Worm (Caenorhabditis elegans) whole organism, young adult: ENCODE measurements around the gene sph-1.

ENCODE experiments used
- B0019.2 ChIP-seq: fragments of 200-800 bp; sonication (Bioruptor generic); conservative IDR thresholded peaks from 2 replicates; pipeline ENCODE4 v1.3.6; 2022; ENCODE audit warnings: missing genetic modification reagents, missing genetic modification characterization, missing compliant biosample characterization
- C06A6.2 ChIP-seq: fragments of 200-800 bp; sonication (Bioruptor generic); conservative IDR thresholded peaks from 2 replicates; pipeline ENCODE4 v1.3.6; 2022; ENCODE audit warnings: missing genetic modification characterization, missing compliant biosample characterization
- F57A8.1 ChIP-seq: fragments of 200-800 bp; sonication (Bioruptor generic); optimal IDR thresholded peaks from 2 replicates; lab custom pipeline; 2018; ENCODE audit warnings: mild to moderate bottlenecking, missing genetic modification characterization, moderate library complexity, missing compliant biosample characterization
- Y67H2A.10 ChIP-seq: fragments of 200-800 bp; sonication (Bioruptor generic); conservative IDR thresholded peaks from 2 replicates; pipeline ENCODE4 v1.3.6; 2022; ENCODE audit warnings: missing genetic modification reagents, missing genetic modification characterization, missing compliant biosample characterization
- aptf-2 ChIP-seq: fragments of 200-800 bp; sonication (Bioruptor generic); conservative IDR thresholded peaks from 2 replicates; pipeline ENCODE4 v1.3.6; 2022; ENCODE audit warnings: missing genetic modification reagents, missing genetic modification characterization, missing compliant biosample characterization
- ceh-100 ChIP-seq: fragments of 200-800 bp; sonication (Bioruptor generic); IDR thresholded peaks from 2 replicates; pipeline ENCODE4 v1.3.6; 2022; ENCODE audit warnings: missing genetic modification reagents, missing genetic modification characterization, missing compliant biosample characterization
- ceh-40 ChIP-seq: fragments of 200-800 bp; sonication (Bioruptor generic); IDR thresholded peaks from 2 replicates; pipeline ENCODE4 v1.3.6; 2022; ENCODE audit warnings: missing genetic modification characterization, missing compliant biosample characterization
- ceh-91 ChIP-seq: fragments of 200-800 bp; sonication (Bioruptor generic); IDR thresholded peaks from 2 replicates; pipeline ENCODE4 v1.3.6; 2022; ENCODE audit warnings: missing genetic modification reagents, missing genetic modification characterization, missing compliant biosample characterization
- efl-1 ChIP-seq: fragments of 150-350 bp; optimal IDR thresholded peaks from 2 replicates; lab custom pipeline; 2014; ENCODE audit warnings: missing biosample characterization, missing genetic modification reagents, missing genetic modification characterization
- egrh-3 ChIP-seq: fragments of 200-800 bp; sonication (Bioruptor generic); IDR thresholded peaks from 2 replicates; pipeline ENCODE4 v1.3.6; 2022; ENCODE audit warnings: missing genetic modification reagents, missing genetic modification characterization, missing compliant biosample characterization
- ekl-4 ChIP-seq: fragments of 200-800 bp; sonication (Bioruptor generic); IDR thresholded peaks from 2 replicates; pipeline ENCODE4 v1.3.6; 2022; ENCODE audit warnings: missing genetic modification reagents, missing genetic modification characterization, missing compliant biosample characterization
- fkh-3 ChIP-seq: sonication (generic microtip); optimal IDR thresholded peaks from 2 replicates; lab custom pipeline; 2016; ENCODE audit warnings: mild to moderate bottlenecking, missing genetic modification characterization, missing compliant biosample characterization
- gei-17 ChIP-seq: fragments of 200-800 bp; sonication (Bioruptor generic); optimal IDR thresholded peaks from 2 replicates; lab custom pipeline; 2018; ENCODE audit warnings: mild to moderate bottlenecking, missing genetic modification characterization, missing compliant biosample characterization
- hlh-12 ChIP-seq: sonication (generic microtip); optimal IDR thresholded peaks from 2 replicates; lab custom pipeline; 2016; ENCODE audit warnings: missing genetic modification characterization, missing compliant biosample characterization
- hlh-26 ChIP-seq: fragments of 200-800 bp; sonication (Bioruptor generic); conservative IDR thresholded peaks from 2 replicates; pipeline ENCODE4 v1.3.6; 2022; ENCODE audit warnings: missing genetic modification reagents, missing genetic modification characterization, missing compliant biosample characterization
- hmg-1.2 ChIP-seq: fragments of 200-800 bp; sonication (Bioruptor generic); IDR thresholded peaks from 2 replicates; pipeline ENCODE4 v1.3.6; 2022; ENCODE audit warnings: missing genetic modification reagents, missing genetic modification characterization, missing compliant biosample characterization
- let-526 ChIP-seq: fragments of 200-800 bp; sonication (Bioruptor generic); IDR thresholded peaks from 2 replicates; pipeline ENCODE4 v1.3.6; 2022; ENCODE audit warnings: missing genetic modification reagents, missing genetic modification characterization, missing compliant biosample characterization
- lin-26 ChIP-seq: fragments of 200-800 bp; sonication (Bioruptor generic); IDR thresholded peaks from 2 replicates; pipeline ENCODE4 v1.3.6; 2022; ENCODE audit warnings: missing genetic modification reagents, missing genetic modification characterization, missing compliant biosample characterization
- lir-1 ChIP-seq: fragments of 200-800 bp; sonication (Bioruptor generic); conservative IDR thresholded peaks from 2 replicates; pipeline ENCODE4 v1.3.6; 2022; ENCODE audit warnings: missing genetic modification reagents, missing genetic modification characterization, missing compliant biosample characterization
- nfya-2 ChIP-seq: fragments of 200-800 bp; sonication (Bioruptor generic); IDR thresholded peaks from 2 replicates; pipeline ENCODE4 v1.3.6; 2022; ENCODE audit warnings: missing genetic modification reagents, missing genetic modification characterization, missing compliant biosample characterization
- nhr-80 ChIP-seq: sonication (generic microtip); optimal IDR thresholded peaks from 2 replicates; lab custom pipeline; 2016; ENCODE audit warnings: missing genetic modification characterization, missing compliant biosample characterization
- sdz-38 ChIP-seq: sonication (generic microtip); optimal IDR thresholded peaks from 2 replicates; lab custom pipeline; 2016; ENCODE audit warnings: missing genotype, missing genetic modification characterization, missing compliant biosample characterization
- snpc-1.3 ChIP-seq: sonication (generic microtip); optimal IDR thresholded peaks from 2 replicates; lab custom pipeline; 2017; ENCODE audit warnings: missing genetic modification characterization, mild to moderate bottlenecking, missing compliant biosample characterization, antibody characterized with exemption, moderate library complexity, missing genotype, missing genetic modification reagents; ENCODE audit not compliant: insufficient read depth
- somi-1 ChIP-seq: fragments of 200-800 bp; sonication (Bioruptor generic); optimal IDR thresholded peaks from 2 replicates; lab custom pipeline; 2018; ENCODE audit warnings: mild to moderate bottlenecking, missing genetic modification characterization, missing compliant biosample characterization
- sptf-2 ChIP-seq: fragments of 200-800 bp; sonication (Bioruptor generic); optimal IDR thresholded peaks from 2 replicates; lab custom pipeline; 2018; ENCODE audit warnings: mild to moderate bottlenecking, missing genetic modification characterization, missing compliant biosample characterization
- unc-62 ChIP-seq: fragments of 150-350 bp; optimal IDR thresholded peaks from 2 replicates; lab custom pipeline; 2014; ENCODE audit warnings: missing biosample characterization, missing genetic modification reagents, missing genetic modification characterization
- ztf-22 ChIP-seq: fragments of 200-800 bp; sonication (Bioruptor generic); optimal IDR thresholded peaks from 2 replicates; lab custom pipeline; 2018; ENCODE audit warnings: mild to moderate bottlenecking, missing genetic modification characterization, moderate library complexity, missing compliant biosample characterization
- ztf-28 ChIP-seq: fragments of 200-800 bp; sonication (Bioruptor generic); IDR thresholded peaks from 2 replicates; pipeline ENCODE4 v1.3.6; 2022; ENCODE audit warnings: missing genetic modification reagents, missing genetic modification characterization, missing compliant biosample characterization
- ztf-6 ChIP-seq: fragments of 200-800 bp; sonication (Bioruptor generic); IDR thresholded peaks from 2 replicates; pipeline ENCODE4 v1.3.6; 2022; ENCODE audit warnings: missing genetic modification reagents, missing genetic modification characterization, missing compliant biosample characterization

Gene sph-1

DNA sequence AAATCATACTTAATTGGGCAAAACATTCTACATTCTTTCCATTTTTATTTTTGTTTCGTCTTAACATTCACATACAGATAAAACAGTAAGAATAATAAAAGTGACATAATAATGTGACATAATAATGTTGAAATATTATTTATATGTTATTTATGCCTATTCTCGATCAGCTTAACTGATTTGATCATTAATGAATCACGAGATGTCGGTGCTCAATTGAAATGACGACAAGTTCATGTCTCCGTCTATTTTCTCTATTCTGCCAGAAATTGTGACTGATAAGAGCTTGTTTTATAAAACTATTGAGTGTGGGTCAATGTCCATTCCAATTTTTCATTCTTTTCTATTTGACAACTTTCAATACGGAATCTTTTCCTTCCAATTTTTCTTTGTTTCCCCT is 18.4 kb upstream of the sph-1 start (continued):
- TF ChIP-seq unc-62 (peak; percentile 84), Y67H2A.10 (GFP tag; lab: Robert Waterston, UW) (no peak), sdz-38 (no peak), egrh-3 (GFP tag; lab: Robert Waterston, UW) (no peak), ztf-22 (peak; percentile 32), efl-1 (GFP tag; lab: Kevin White, UChicago) (no peak), ztf-6 (GFP tag; lab: Robert Waterston, UW) (no peak), ztf-28 (GFP tag; lab: Robert Waterston, UW) (no peak), C06A6.2 (GFP tag; lab: Robert Waterston, UW) (no peak)

DNA sequence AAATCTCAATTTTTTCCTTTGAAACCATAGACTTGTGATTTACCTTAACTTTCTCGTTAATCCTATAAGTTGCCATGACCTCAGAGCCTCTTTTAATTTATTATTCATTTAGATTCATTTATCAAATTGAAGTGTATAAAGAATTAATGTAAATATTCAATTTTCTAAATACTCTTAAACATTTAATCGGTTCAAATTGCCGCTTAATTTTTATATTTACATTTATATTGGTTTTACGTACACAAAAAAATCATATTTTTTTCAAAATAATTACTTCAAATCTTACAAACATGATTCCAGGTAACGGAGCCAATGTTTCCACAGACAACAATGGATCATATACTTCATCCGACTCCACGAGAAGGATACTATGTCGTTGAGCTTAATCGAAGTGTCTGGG is 15.1 kb upstream of the sph-1 start, which contains the start of gene pmk-1:
TSS of gene pmk-1 (plus strand) at position 301 of the 400 bp plus-strand sequence.
- TF ChIP-seq fkh-3 (tag; lab: Kevin White, UChicago) = no peak
- no peak for TF ChIP-seq gei-17 (GFP tag; lab: Kevin White, UChicago)
- TF ChIP-seq lin-26 (GFP tag; lab: Robert Waterston, UW) = no peak
- TF ChIP-seq somi-1 (GFP tag; lab: Kevin White, UChicago) = no peak
- no peak for TF ChIP-seq snpc-1.3 (tag; lab: Kevin White, UChicago)

ce11 chrIV:8146283-8146682 is 12.9 kb upstream of the sph-1 start:
- TF ChIP-seq B0019.2 = no peak
- no peak for TF ChIP-seq aptf-2 (GFP tag; lab: Robert Waterston, UW)
- TF ChIP-seq hmg-1.2 (GFP tag; lab: Robert Waterston, UW) = peak; percentile 63; the same call in 1 of the 2 replicates
- no peak for TF ChIP-seq unc-62
- no peak for TF ChIP-seq C06A6.2 (GFP tag; lab: Robert Waterston, UW)
- no peak for TF ChIP-seq ceh-91 (GFP tag; lab: Robert Waterston, UW)
- TF ChIP-seq sptf-2 (GFP tag; lab: Kevin White, UChicago) = no peak
- TF ChIP-seq hlh-12 (tag; lab: Kevin White, UChicago) = no peak
- TF ChIP-seq, all 124 proteins: peak for 1

DNA sequence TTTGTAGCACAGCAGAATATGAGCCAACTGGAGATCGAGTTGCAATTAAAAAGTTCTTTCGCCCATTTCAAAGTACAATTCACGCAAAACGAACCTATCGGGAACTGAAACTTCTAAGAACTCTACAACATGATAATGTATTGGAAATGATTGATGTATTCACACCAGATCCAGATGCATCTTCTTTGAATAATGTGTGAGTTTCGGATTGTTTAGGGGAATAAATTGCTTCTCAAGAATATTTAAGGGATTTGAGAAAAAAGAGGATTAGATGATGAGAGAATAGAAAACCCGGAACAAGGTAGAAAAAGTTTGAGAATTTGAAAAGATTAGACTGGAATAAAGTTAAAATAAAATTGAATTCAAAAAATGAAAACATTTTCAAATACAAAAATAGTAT is 11.0 kb upstream of the sph-1 start:
- no peak for TF ChIP-seq ceh-100 (GFP tag; lab: Robert Waterston, UW)
- no peak for TF ChIP-seq F57A8.1 (GFP tag; lab: Kevin White, UChicago)
- TF ChIP-seq let-526 = no peak
- TF ChIP-seq ceh-40 (GFP tag; lab: Robert Waterston, UW) = no peak
- TF ChIP-seq hlh-26 (GFP tag; lab: Robert Waterston, UW) = no peak
- no peak for TF ChIP-seq lir-1 (GFP tag; lab: Robert Waterston, UW)
- no peak for TF ChIP-seq ekl-4 (GFP tag; lab: Robert Waterston, UW)
- TF ChIP-seq, all 124 proteins: peak for 0

- peak; percentile 24; the same call in 1 of the 2 replicates for TF ChIP-seq hmg-1.2 (GFP tag; lab: Robert Waterston, UW)
- no peak for TF ChIP-seq nfya-2 (GFP tag; lab: Robert Waterston, UW)
- peak; percentile 18 for TF ChIP-seq nhr-80
- TF ChIP-seq, all 124 proteins: peak for 2
These were observed 9.6 kb upstream of the sph-1 start, which contains the start of gene pmk-2 for ce11 chrIV:8142735-8143550. pmk-2 (plus strand) TSS chrIV:8143500.
